Worm (Caenorhabditis elegans): ENCODE measurements around the gene npp-19.
A peak's percentile ranks its signal among the peaks of the same experiment; 100 is the strongest.

Gene npp-19

DNA sequence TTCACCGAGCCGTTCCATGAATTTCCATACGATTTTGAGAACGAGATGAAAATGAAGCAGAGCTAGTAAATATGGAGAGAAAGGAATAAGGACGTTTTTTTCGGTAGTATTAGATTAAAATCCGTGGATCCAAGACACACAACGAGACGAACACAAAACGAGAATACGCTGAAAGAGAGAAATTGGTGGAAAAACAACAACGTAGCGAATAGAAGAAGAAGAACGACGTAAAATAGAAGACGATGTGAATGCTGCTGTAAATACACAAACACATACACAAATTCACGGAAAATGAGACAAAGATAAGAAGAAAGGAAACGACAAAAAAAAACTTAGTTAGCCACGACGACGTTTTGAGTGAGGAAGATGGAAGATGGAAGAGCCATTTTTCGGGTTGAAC, 36.4 kb upstream of the npp-19 start:
- TF ChIP-seq hlh-30 (tag; optimal IDR thresholded peaks at IDR 0.05; ENCODE audit: insufficient read depth) (no peak), K02D7.2 (tag; optimal IDR thresholded peaks at IDR 0.05) (no peak), ceh-31 (tag; optimal IDR thresholded peaks at IDR 0.05) (no peak), dmd-4 (tag; optimal IDR thresholded peaks at IDR 0.05; ENCODE audit: borderline replicate concordance) (no peak), lim-6 (tag; optimal IDR thresholded peaks at IDR 0.05) (no peak), C38D4.7 (GFP tag; optimal IDR thresholded peaks at IDR 0.05) (no peak), tbx-2 (tag; optimal IDR thresholded peaks at IDR 0.05) (no peak), sox-4 (tag; optimal IDR thresholded peaks at IDR 0.05) (no peak), unc-3 (GFP tag; conservative IDR thresholded peaks at IDR 0.05) (no peak), unc-3 (tag; optimal IDR thresholded peaks at IDR 0.05) (no peak), fkh-10 (GFP tag; optimal IDR thresholded peaks at IDR 0.05) (no peak), rnt-1 (tag; optimal IDR thresholded peaks at IDR 0.05) (no peak), gmeb-2 (tag; optimal IDR thresholded peaks at IDR 0.05) (no peak), pqm-1 (tag; optimal IDR thresholded peaks at IDR 0.05) (no peak), ceh-9 (tag; optimal IDR thresholded peaks at IDR 0.05) (no peak), pros-1 (tag; optimal IDR thresholded peaks at IDR 0.05) (no peak), ztf-16 (tag; optimal IDR thresholded peaks at IDR 0.05) (no peak), fkh-6 (tag; optimal IDR thresholded peaks at IDR 0.05) (no peak), unc-55 (GFP tag; optimal IDR thresholded peaks at IDR 0.05) (no peak)

DNA sequence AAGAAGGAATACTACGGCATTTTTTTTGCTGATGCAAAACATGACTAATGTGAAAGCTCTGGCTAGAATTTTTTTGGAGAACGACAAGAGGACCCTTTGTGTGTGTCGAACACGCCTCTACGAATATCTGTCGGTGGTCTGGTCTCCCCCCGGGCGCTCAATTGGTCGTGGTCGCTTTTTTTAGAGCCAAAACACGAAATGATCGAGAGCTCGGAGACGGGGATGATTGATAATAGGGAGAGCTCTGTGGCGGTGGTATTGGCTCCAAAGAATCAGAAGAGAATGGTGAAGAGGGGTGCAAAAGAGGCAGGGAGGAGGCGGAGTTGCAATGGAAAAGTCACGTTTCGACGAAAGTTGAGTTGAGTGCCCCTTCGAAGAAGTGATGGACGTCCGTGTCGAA, 31.3 kb upstream of the npp-19 start:
- TF ChIP-seq che-1 (tag; optimal IDR thresholded peaks at IDR 0.05), result no peak
- TF ChIP-seq fax-1 (tag; optimal IDR thresholded peaks at IDR 0.05), result no peak
- no peak for TF ChIP-seq ttx-3 (tag; optimal IDR thresholded peaks at IDR 0.05)
- TF ChIP-seq unc-42 (tag; optimal IDR thresholded peaks at IDR 0.05), result no peak
- TF ChIP-seq unc-3 (GFP tag; conservative IDR thresholded peaks at IDR 0.05), result no peak
- TF ChIP-seq unc-3 (tag; optimal IDR thresholded peaks at IDR 0.05), result no peak
- TF ChIP-seq hlh-6 (tag; optimal IDR thresholded peaks at IDR 0.05), result no peak
- no peak for TF ChIP-seq C08G9.2 (tag; optimal IDR thresholded peaks at IDR 0.05)
- TF ChIP-seq elt-4 (tag; optimal IDR thresholded peaks at IDR 0.05), result no peak
- no peak for TF ChIP-seq pha-4 (tag; optimal IDR thresholded peaks at IDR 0.05)
- no peak for TF ChIP-seq syd-9 (tag; optimal IDR thresholded peaks at IDR 0.05)
- TF ChIP-seq hlh-30 (tag; optimal IDR thresholded peaks at IDR 0.05; ENCODE audit: insufficient read depth), result no peak
- TF ChIP-seq fkh-10 (GFP tag; optimal IDR thresholded peaks at IDR 0.05), result no peak
- TF ChIP-seq npax-4 (tag; optimal IDR thresholded peaks at IDR 0.05), result no peak
- no peak for TF ChIP-seq eyg-1 (tag; optimal IDR thresholded peaks at IDR 0.05)
- TF ChIP-seq ceh-48 (tag; optimal IDR thresholded peaks at IDR 0.05), result no peak
- TF ChIP-seq lim-6 (tag; optimal IDR thresholded peaks at IDR 0.05), result no peak

DNA sequence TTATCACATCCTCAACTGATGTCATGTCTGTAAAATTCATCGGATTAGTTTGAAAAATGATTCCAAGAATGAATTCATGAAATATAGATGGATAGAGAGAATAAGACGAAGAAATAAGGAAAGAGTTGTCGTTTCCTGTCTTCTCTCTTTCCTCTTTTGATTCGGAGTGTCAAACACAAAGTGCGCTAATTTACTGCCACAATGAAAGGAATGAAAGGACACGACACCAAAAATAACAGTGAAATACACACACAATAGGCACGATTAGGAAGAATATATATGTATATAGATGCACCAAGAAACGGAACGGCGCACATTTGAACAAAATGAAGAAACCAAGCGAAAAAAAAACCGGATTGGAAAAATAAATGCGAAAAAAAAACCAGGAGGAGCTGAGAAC, 30.8 kb upstream of the npp-19 start, which contains the start of gene VM106R.1:
VM106R.1 (minus strand) TSS at position 101 of the 400 bp plus-strand sequence.
- no peak for TF ChIP-seq nhr-11 (tag; optimal IDR thresholded peaks at IDR 0.05)
- no peak for TF ChIP-seq pros-1 (tag; optimal IDR thresholded peaks at IDR 0.05)

DNA sequence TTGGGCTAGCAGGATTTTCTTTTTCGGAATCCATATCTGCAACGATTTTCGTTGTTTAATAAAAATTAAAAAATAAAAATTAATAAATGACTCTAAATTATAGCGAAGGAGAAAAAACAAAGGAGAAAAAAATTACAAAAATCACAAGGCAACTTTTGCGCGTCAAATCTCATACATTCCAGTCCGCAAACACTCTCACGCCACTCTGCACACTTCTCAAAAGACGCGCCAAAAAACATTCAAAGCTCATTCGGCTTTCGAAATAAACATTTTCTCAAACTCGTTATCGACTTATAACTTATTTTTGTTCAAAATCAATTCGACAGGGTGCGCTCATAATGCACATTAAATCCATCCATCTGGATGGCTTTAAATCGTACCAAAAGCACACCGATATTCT, 25.8 kb upstream of the npp-19 start, which contains the start of the genes R06F6.12 and mix-1:
R06F6.12 (minus strand) TSS at position 36 of the 400 bp plus-strand sequence.
mix-1 (plus strand) TSS at position 201 of the 400 bp plus-strand sequence.
- peak; percentile 48 for TF ChIP-seq elt-2 (tag; optimal IDR thresholded peaks at IDR 0.05)
- peak; percentile 55 for TF ChIP-seq nfya-1 (tag; optimal IDR thresholded peaks at IDR 0.05)
- no peak for TF ChIP-seq pha-2 (tag; optimal IDR thresholded peaks at IDR 0.05)
- no peak for TF ChIP-seq ceh-18 (tag; optimal IDR thresholded peaks at IDR 0.05)
- no peak for TF ChIP-seq pag-3 (tag; optimal IDR thresholded peaks at IDR 0.05; ENCODE audit: borderline replicate concordance)
- TF ChIP-seq ceh-31 (tag; optimal IDR thresholded peaks at IDR 0.05), result peak; percentile 26
- TF ChIP-seq syd-9 (tag; optimal IDR thresholded peaks at IDR 0.05), result no peak
- TF ChIP-seq ceh-22 (tag; optimal IDR thresholded peaks at IDR 0.05), result no peak
- TF ChIP-seq K09A11.1 (tag; optimal IDR thresholded peaks at IDR 0.05; ENCODE audit: insufficient read depth), result no peak
- no peak for TF ChIP-seq lim-6 (tag; optimal IDR thresholded peaks at IDR 0.05)
- no peak for TF ChIP-seq sdc-2 (tag; optimal IDR thresholded peaks at IDR 0.05)
- no peak for TF ChIP-seq Y22D7AL.16 (tag; optimal IDR thresholded peaks at IDR 0.05)
- TF ChIP-seq hlh-30 (tag; optimal IDR thresholded peaks at IDR 0.05; ENCODE audit: insufficient read depth), result peak; percentile 44
- TF ChIP-seq unc-3 (GFP tag; conservative IDR thresholded peaks at IDR 0.05), result no peak
- TF ChIP-seq unc-3 (tag; optimal IDR thresholded peaks at IDR 0.05), result no peak
- TF ChIP-seq dve-1 (tag; optimal IDR thresholded peaks at IDR 0.05), result peak; percentile 3
- TF ChIP-seq zip-5 (tag; optimal IDR thresholded peaks at IDR 0.05), result no peak
